Fruit fly (Drosophila melanogaster): Measurements from ENCODE around the gene Archease.
A peak's percentile ranks its signal among the peaks of the same experiment; 100 is the strongest.

Archease gene

DNA sequence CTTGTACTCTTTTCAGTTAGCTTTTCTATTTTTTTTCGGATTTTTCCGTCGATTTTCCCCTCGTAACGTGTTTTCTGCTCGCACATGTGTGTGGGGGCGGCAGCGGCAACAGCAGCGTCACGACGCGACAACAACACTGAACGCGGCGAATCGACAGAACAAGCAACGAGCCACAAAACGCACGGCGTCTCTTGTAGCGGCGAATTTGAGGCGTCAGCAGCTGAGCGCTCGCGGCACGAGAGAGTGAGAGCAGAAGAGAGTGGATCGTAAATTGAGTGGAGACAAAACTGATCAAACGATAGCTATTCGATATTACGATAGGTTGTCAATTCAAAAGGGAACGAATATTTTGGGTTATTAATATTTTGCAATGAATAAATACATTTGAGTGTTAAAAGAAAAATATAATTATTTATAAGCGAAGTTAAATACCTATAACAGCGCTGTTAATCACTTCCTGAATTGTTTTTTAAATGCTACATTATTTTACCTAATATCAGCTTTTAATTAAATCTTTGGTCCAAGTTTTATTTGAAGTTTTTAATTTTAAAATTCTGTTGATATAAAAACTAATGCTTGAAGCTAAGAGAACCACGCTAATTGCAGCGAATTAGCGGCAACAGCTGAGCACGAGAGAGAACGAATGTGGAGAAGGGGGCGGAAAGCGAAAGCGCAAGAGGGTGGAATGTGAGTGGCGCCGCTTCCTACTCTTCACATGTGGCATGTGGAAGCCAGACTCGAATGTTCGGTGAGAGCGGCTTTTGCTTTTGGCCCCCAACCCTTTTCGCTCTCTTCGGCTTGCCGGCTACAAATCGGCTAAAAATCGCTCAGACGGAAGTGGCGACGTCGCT lies 29.6 kb downstream of the Archease start (continued):
- no peak for TF ChIP-seq Doc2 (GFP tag; IDR thresholded peaks at IDR 0.05)
- no peak for TF ChIP-seq pan (optimal IDR thresholded peaks at IDR 0.05)
- TF ChIP-seq pan (GFP tag; optimal IDR thresholded peaks at IDR 0.05 in 1 of 2, IDR thresholded peaks at IDR 0.05 in 1 of 2) = no peak
- TF ChIP-seq CG9609 (GFP tag; optimal IDR thresholded peaks at IDR 0.05) = no peak
- no peak for TF ChIP-seq crc (GFP tag; optimal IDR thresholded peaks at IDR 0.05)
- no peak for TF ChIP-seq da (GFP tag; optimal IDR thresholded peaks at IDR 0.05)
- TF ChIP-seq hth (optimal IDR thresholded peaks at IDR 0.05) = no peak
- peak; percentile 7 for TF ChIP-seq bcd (GFP tag; optimal IDR thresholded peaks at IDR 0.05)
- no peak for TF ChIP-seq Camta (GFP tag; optimal IDR thresholded peaks at IDR 0.05)
- no peak for TF ChIP-seq CG10366 (GFP tag; IDR thresholded peaks at IDR 0.05)
- TF ChIP-seq unc-4 (GFP tag; IDR thresholded peaks at IDR 0.05; ENCODE audit: partially characterized antibody) = no peak
- no peak for TF ChIP-seq CG8765 (GFP tag; IDR thresholded peaks at IDR 0.05)
- TF ChIP-seq gfzf (GFP tag; optimal IDR thresholded peaks at IDR 0.05) = no peak
- no peak for TF ChIP-seq Usf (GFP tag; optimal IDR thresholded peaks at IDR 0.05)
- TF ChIP-seq org-1 (GFP tag; optimal IDR thresholded peaks at IDR 0.05) = no peak
- peak in 1 of 2 experiments; percentile 40 for TF ChIP-seq Hr78 (GFP tag; optimal IDR thresholded peaks at IDR 0.05)
- peak; percentile 25 for TF ChIP-seq ind (GFP tag; optimal IDR thresholded peaks at IDR 0.05)
- TF ChIP-seq fd102C (GFP tag; optimal IDR thresholded peaks at IDR 0.05) = no peak
- TF ChIP-seq CG18476 (GFP tag; optimal IDR thresholded peaks at IDR 0.05) = peak; percentile 10
- no peak for TF ChIP-seq H15 (GFP tag; IDR thresholded peaks at IDR 0.05)
- TF ChIP-seq CG13287 (GFP tag; IDR thresholded peaks at IDR 0.05; ENCODE audit: partially characterized antibody) = no peak
- no peak for TF ChIP-seq D19B (GFP tag; optimal IDR thresholded peaks at IDR 0.05)
- no peak for TF ChIP-seq Ada2b (GFP tag; IDR thresholded peaks at IDR 0.05)
- peak in 1 of 2 experiments; percentile 70 for TF ChIP-seq eve (GFP tag; optimal IDR thresholded peaks at IDR 0.05)
- no peak for TF ChIP-seq CG6683 (GFP tag; optimal IDR thresholded peaks at IDR 0.05)
- TF ChIP-seq CG6813 (GFP tag; optimal IDR thresholded peaks at IDR 0.05) = peak; percentile 10
- no peak for TF ChIP-seq Poxn (GFP tag; IDR thresholded peaks at IDR 0.05)
- no peak for TF ChIP-seq Lim3 (GFP tag; IDR thresholded peaks at IDR 0.05)
- no peak for TF ChIP-seq CG4730 (GFP tag; IDR thresholded peaks at IDR 0.05)
- TF ChIP-seq Sox100B (GFP tag; optimal IDR thresholded peaks at IDR 0.05) = peak; percentile 68
- TF ChIP-seq Kr (GFP tag; optimal IDR thresholded peaks at IDR 0.05) = peak; percentile 14
- TF ChIP-seq pzg (GFP tag; optimal IDR thresholded peaks at IDR 0.05) = no peak
- TF ChIP-seq Trl (optimal IDR thresholded peaks at IDR 0.05) = peak; percentile 90 to 91
- no peak for TF ChIP-seq Trl (GFP tag; optimal IDR thresholded peaks at IDR 0.05)
- peak; percentile 46 for TF ChIP-seq az2 (GFP tag; optimal IDR thresholded peaks at IDR 0.05)
- no peak for TF ChIP-seq p53 (GFP tag; optimal IDR thresholded peaks at IDR 0.05)
- TF ChIP-seq CG11093 (GFP tag; IDR thresholded peaks at IDR 0.05) = 0 out of 3 replicates have a peak, but pooled peaks have one; percentile 29
- TF ChIP-seq Taf1 (GFP tag; IDR thresholded peaks at IDR 0.05) = no peak
- TF ChIP-seq CG1602 (GFP tag; optimal IDR thresholded peaks at IDR 0.05) = peak; percentile 17
- TF ChIP-seq Dbx (GFP tag; IDR thresholded peaks at IDR 0.05) = no peak
- TF ChIP-seq CG9876 (GFP tag; optimal IDR thresholded peaks at IDR 0.05) = no peak
- no peak for TF ChIP-seq CG12659 (GFP tag; optimal IDR thresholded peaks at IDR 0.05)
- TF ChIP-seq Dll (GFP tag; IDR thresholded peaks at IDR 0.05; ENCODE audit: partially characterized antibody) = no peak
- no peak for TF ChIP-seq CG4328 (GFP tag; optimal IDR thresholded peaks at IDR 0.05)
- peak; percentile 69 for TF ChIP-seq B-H2 (GFP tag; optimal IDR thresholded peaks at IDR 0.05)
- TF ChIP-seq inv (GFP tag; IDR thresholded peaks at IDR 0.05; ENCODE audit: partially characterized antibody) = no peak
- TF ChIP-seq CG10543 (GFP tag; optimal IDR thresholded peaks at IDR 0.05) = no peak
- no peak for TF ChIP-seq CG2202 (tag; optimal IDR thresholded peaks at IDR 0.05)
- TF ChIP-seq repo (GFP tag; optimal IDR thresholded peaks at IDR 0.05) = no peak
- TF ChIP-seq Med (GFP tag) = peak; percentile 75
